In genomic region chrIV:10096881-10097280, ce11 we compare ENCODE assay signal across 6 worm cellular contexts.
TF ChIP-seq lines count a peak whose summit lies in the region.

dis-3 (plus strand) TSS chrIV:10097202.

TF ChIP-seq in whole organism, L1 larva, 84 proteins besides CTCF, POLR2A, EP300 and RAD21:
- TF ChIP-seq dpl-1 (GFP tag; optimal IDR thresholded peaks at IDR 0.05; lab: Kevin White, UChicago) (peak in 1 of 3 experiments; percentile 26), rnt-1 (tag; optimal IDR thresholded peaks at IDR 0.05; lab: Kevin White, UChicago) (peak; percentile 1), efl-1 (optimal IDR thresholded peaks at IDR 0.05; lab: Kevin White, UChicago) (peak; percentile 16 to 36), efl-1 (GFP tag; optimal IDR thresholded peaks at IDR 0.05 in 1 of 2; lab: Kevin White, UChicago) (peak in 1 of 2 experiments; percentile 57), ztf-11 (tag; optimal IDR thresholded peaks at IDR 0.05; lab: Kevin White, UChicago) (no peak), nhr-28 (tag; optimal IDR thresholded peaks at IDR 0.05; lab: Kevin White, UChicago) (no peak), lin-39 (tag; optimal IDR thresholded peaks at IDR 0.05; lab: Kevin White, UChicago) (no peak), ceh-90 (tag; optimal IDR thresholded peaks at IDR 0.05; lab: Kevin White, UChicago) (no peak), swsn-7 (tag; optimal IDR thresholded peaks at IDR 0.05; lab: Kevin White, UChicago) (no peak), xbp-1 (tag; optimal IDR thresholded peaks at IDR 0.05; lab: Kevin White, UChicago) (no peak), lin-35 (GFP tag; optimal IDR thresholded peaks at IDR 0.05; lab: Kevin White, UChicago) (peak in 1 of 2 experiments; percentile 45), nhr-47 (tag; optimal IDR thresholded peaks at IDR 0.05; lab: Kevin White, UChicago) (no peak), blmp-1 (tag; optimal IDR thresholded peaks at IDR 0.05; lab: Kevin White, UChicago) (peak; percentile 22)

TF ChIP-seq in whole organism, L2 larva, 48 proteins besides CTCF, POLR2A, EP300 and RAD21:
- TF ChIP-seq ztf-11 (tag; optimal IDR thresholded peaks at IDR 0.05; lab: Kevin White, UChicago) (no peak), R02D3.7 (tag; optimal IDR thresholded peaks at IDR 0.05; lab: Kevin White, UChicago) (peak; percentile 55)
TF ChIP-seq in whole organism, L2 larva: peak in this region for 1.

TF ChIP-seq in whole organism, L3 larva, 47 proteins besides CTCF, POLR2A, EP300 and RAD21:
- TF ChIP-seq nhr-23 (tag; optimal IDR thresholded peaks at IDR 0.05; lab: Kevin White, UChicago) = no peak
- peak; percentile 42 for TF ChIP-seq lin-15B (tag; optimal IDR thresholded peaks at IDR 0.05; lab: Kevin White, UChicago)
- peak; percentile 71 for TF ChIP-seq R02D3.7 (tag; optimal IDR thresholded peaks at IDR 0.05; lab: Kevin White, UChicago)

TF ChIP-seq in whole organism, L4 larva, 104 proteins besides CTCF, POLR2A, EP300 and RAD21:
- peak; percentile 55 for TF ChIP-seq R02D3.7 (tag; optimal IDR thresholded peaks at IDR 0.05; lab: Kevin White, UChicago)
- TF ChIP-seq T20F7.1 (GFP tag; optimal IDR thresholded peaks at IDR 0.05; lab: Kevin White, UChicago) = peak; percentile 88
- TF ChIP-seq hlh-11 (tag; optimal IDR thresholded peaks at IDR 0.05; lab: Kevin White, UChicago) = no peak
- peak; percentile 45 for TF ChIP-seq aha-1 (tag; lab: Kevin White, UChicago)
- TF ChIP-seq Y48G9A.11 (GFP tag; IDR thresholded peaks at IDR 0.05; lab: Robert Waterston, UW) = 0 out of 2 replicates have a peak, but pooled peaks have one; percentile 31

TF ChIP-seq in whole organism, mixed stage, embryonic, 35 proteins besides CTCF, POLR2A, EP300 and RAD21:
- TF ChIP-seq pha-4 (tag; optimal IDR thresholded peaks at IDR 0.05; lab: Kevin White, UChicago) (peak; percentile 1), hlh-1 (tag; optimal IDR thresholded peaks at IDR 0.05; lab: Kevin White, UChicago) (no peak)

TF ChIP-seq in whole organism, young adult, 124 proteins besides CTCF, POLR2A, EP300 and RAD21:
- TF ChIP-seq ccch-3 (GFP tag; optimal IDR thresholded peaks at IDR 0.05; lab: Kevin White, UChicago) = no peak
- TF ChIP-seq F10E7.11 (tag; optimal IDR thresholded peaks at IDR 0.05; lab: Kevin White, UChicago) = no peak
- peak; percentile 88 for TF ChIP-seq attf-3 (GFP tag; conservative IDR thresholded peaks at IDR 0.05; lab: Robert Waterston, UW)
- TF ChIP-seq efl-1 (GFP tag; optimal IDR thresholded peaks at IDR 0.05; lab: Kevin White, UChicago) = no peak
- TF ChIP-seq snpc-1.1 (tag; optimal IDR thresholded peaks at IDR 0.05; lab: Kevin White, UChicago; ENCODE audit: insufficient read depth) = no peak
- no peak for TF ChIP-seq K12H6.12 (tag; optimal IDR thresholded peaks at IDR 0.05; lab: Kevin White, UChicago)
